Fruit fly (Drosophila melanogaster): ENCODE results near the gene Nhe2.
A peak's percentile ranks its signal among the peaks of the same experiment; 100 is the strongest.

Gene Nhe2

DNA sequence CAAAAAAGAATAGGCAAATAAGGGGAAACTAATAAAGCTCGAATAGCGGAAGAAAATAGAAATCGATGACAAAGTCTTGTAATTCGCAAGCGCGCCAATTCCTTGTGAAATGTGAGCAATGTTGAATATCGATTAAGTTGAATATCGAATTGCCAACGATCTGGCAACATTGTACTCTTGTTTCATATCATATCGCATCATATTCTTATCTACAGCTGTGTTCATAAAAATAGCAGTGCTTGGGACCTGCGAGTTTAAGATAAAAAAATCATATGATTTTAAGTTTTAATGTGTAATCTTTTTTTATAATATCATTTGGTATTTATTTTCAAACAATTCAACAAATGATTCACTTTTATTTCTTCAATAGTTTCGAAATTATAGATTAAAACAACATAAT lies 44.7 kb downstream of the Nhe2 start (continued):
- TF ChIP-seq nerfin-1 (tag; optimal IDR thresholded peaks at IDR 0.05): peak; percentile 27
- TF ChIP-seq CG11456 (GFP tag; IDR thresholded peaks at IDR 0.05): peak; percentile 52; the same call in 1 of the 3 replicates
- no peak for TF ChIP-seq shn (GFP tag; optimal IDR thresholded peaks at IDR 0.05)
- TF ChIP-seq CG15479 (GFP tag; optimal IDR thresholded peaks at IDR 0.05): no peak
- TF ChIP-seq luna (GFP tag; optimal IDR thresholded peaks at IDR 0.05): no peak
- no peak for TF ChIP-seq CG7786 (GFP tag; optimal IDR thresholded peaks at IDR 0.05)
- peak; percentile 93 for TF ChIP-seq CG2116 (GFP tag; optimal IDR thresholded peaks at IDR 0.05)
- no peak for TF ChIP-seq gsb (GFP tag; IDR thresholded peaks at IDR 0.05)
- TF ChIP-seq trem (tag; optimal IDR thresholded peaks at IDR 0.05): peak; percentile 67
- TF ChIP-seq maf-S (GFP tag; optimal IDR thresholded peaks at IDR 0.05): no peak
- TF ChIP-seq ftz-f1 (GFP tag; optimal IDR thresholded peaks at IDR 0.05): no peak
- no peak for TF ChIP-seq ab (GFP tag; optimal IDR thresholded peaks at IDR 0.05)
- TF ChIP-seq Meics (GFP tag; optimal IDR thresholded peaks at IDR 0.05): peak; percentile 67
- TF ChIP-seq so (GFP tag; IDR thresholded peaks at IDR 0.05): peak; percentile 71; the same call in 1 of the 3 replicates
- no peak for TF ChIP-seq esg (GFP tag; conservative IDR thresholded peaks at IDR 0.05)
- no peak for TF ChIP-seq NC2α (GFP tag; optimal IDR thresholded peaks at IDR 0.05)
- TF ChIP-seq CG9797 (GFP tag; optimal IDR thresholded peaks at IDR 0.05): no peak
- TF ChIP-seq MTF-1 (GFP tag; optimal IDR thresholded peaks at IDR 0.05; ENCODE audit: borderline replicate concordance): peak; percentile 12
- no peak; the same call in 1 of the 2 replicates for TF ChIP-seq sna (GFP tag; IDR thresholded peaks at IDR 0.05; ENCODE audit: partially characterized antibody)
- TF ChIP-seq jing (GFP tag; optimal IDR thresholded peaks at IDR 0.05): no peak
- TF ChIP-seq sob (GFP tag; IDR thresholded peaks at IDR 0.05): 0 out of 2 replicates have a peak, but pooled peaks have one; percentile 40
- TF ChIP-seq Chrac-16 (GFP tag; optimal IDR thresholded peaks at IDR 0.05): peak; percentile 1
- no peak for TF ChIP-seq dan (GFP tag; IDR thresholded peaks at IDR 0.05)
- no peak for TF ChIP-seq CG8089 (GFP tag; optimal IDR thresholded peaks at IDR 0.05)
- peak; percentile 42 for TF ChIP-seq Fer1 (GFP tag; optimal IDR thresholded peaks at IDR 0.05)
- TF ChIP-seq Sry-β (GFP tag; optimal IDR thresholded peaks at IDR 0.05): no peak
- peak; percentile 11 for TF ChIP-seq B-H2 (GFP tag; optimal IDR thresholded peaks at IDR 0.05)
- peak; percentile 64 for TF ChIP-seq CG2678 (tag; optimal IDR thresholded peaks at IDR 0.05)
- TF ChIP-seq CG18764 (GFP tag; optimal IDR thresholded peaks at IDR 0.05): no peak
- no peak for TF ChIP-seq sqz (GFP tag; optimal IDR thresholded peaks at IDR 0.05)
- no peak for TF ChIP-seq CG31388 (GFP tag; optimal IDR thresholded peaks at IDR 0.05)
- peak; percentile 31 for TF ChIP-seq tap (tag; optimal IDR thresholded peaks at IDR 0.05)
- no peak for TF ChIP-seq CG17802 (tag; optimal IDR thresholded peaks at IDR 0.05)
- 0 out of 3 replicates have a peak, but pooled peaks have one; percentile 31 for TF ChIP-seq vnd (GFP tag; IDR thresholded peaks at IDR 0.05; ENCODE audit: partially characterized antibody)
- TF ChIP-seq Blimp-1 (GFP tag; optimal IDR thresholded peaks at IDR 0.05): no peak
- no peak for TF ChIP-seq fd102C (GFP tag; optimal IDR thresholded peaks at IDR 0.05)
- peak; percentile 25 for TF ChIP-seq CG34376 (GFP tag; optimal IDR thresholded peaks at IDR 0.05)
- no peak for TF ChIP-seq CG3838 (GFP tag; optimal IDR thresholded peaks at IDR 0.05)
- no peak for TF ChIP-seq CG11093 (GFP tag; IDR thresholded peaks at IDR 0.05)
- TF ChIP-seq CG4707 (GFP tag; optimal IDR thresholded peaks at IDR 0.05): peak; percentile 28
- no peak for TF ChIP-seq insv (GFP tag; optimal IDR thresholded peaks at IDR 0.05)
- TF ChIP-seq grn (GFP tag; optimal IDR thresholded peaks at IDR 0.05): peak; percentile 90
- TF ChIP-seq CG17385 (GFP tag; optimal IDR thresholded peaks at IDR 0.05): peak; percentile 23
- no peak for TF ChIP-seq twi (tag; optimal IDR thresholded peaks at IDR 0.05)
- peak; percentile 60 for TF ChIP-seq nmo (GFP tag; optimal IDR thresholded peaks at IDR 0.05)
- TF ChIP-seq CG6254 (GFP tag; optimal IDR thresholded peaks at IDR 0.05): peak; percentile 15
- TF ChIP-seq bbx (GFP tag; IDR thresholded peaks at IDR 0.05; ENCODE audit: partially characterized antibody): peak; percentile 58; the same call in 1 of the 2 replicates
- peak; percentile 77 for TF ChIP-seq unc-4 (GFP tag; IDR thresholded peaks at IDR 0.05; ENCODE audit: partially characterized antibody)
- peak; percentile 13 for TF ChIP-seq Abd-B (GFP tag; optimal IDR thresholded peaks at IDR 0.05)
- peak; percentile 74 for TF ChIP-seq Rfx (GFP tag; IDR thresholded peaks at IDR 0.05)

All from whole organism, embryonic.